Worm (Caenorhabditis elegans): ENCODE results near the gene clec-234.
"Not testable (repeated sequence)": the region's sequence is repeated elsewhere in the genome, so short reads cannot be mapped to it uniquely, and the experiment has no call there.

The clec-234 gene

ce11 chrV:16399388-16399787 lies 34.0 kb downstream of the clec-234 start, which contains the start of gene sre-36:
Gene sre-36, plus strand, starts transcription at chrV:16399688.
- no peak for TF ChIP-seq him-1 (tag; optimal IDR thresholded peaks at IDR 0.05)

- TF ChIP-seq dao-5 (tag; optimal IDR thresholded peaks at IDR 0.05), result no peak
- no peak for TF ChIP-seq him-1 (tag; optimal IDR thresholded peaks at IDR 0.05)
- TF ChIP-seq W03F9.2 (tag; optimal IDR thresholded peaks at IDR 0.05), result no peak
These were observed 37.6 kb downstream of the clec-234 start, which contains the start of gene F13A7.12 for ce11 chrV:16395739-16396138. Gene F13A7.12, plus strand, starts transcription at chrV:16396039.

- TF ChIP-seq W03F9.2 (tag; optimal IDR thresholded peaks at IDR 0.05), result no peak
- TF ChIP-seq him-1 (tag; optimal IDR thresholded peaks at IDR 0.05), result no peak
- TF ChIP-seq dao-5 (tag; optimal IDR thresholded peaks at IDR 0.05), result no peak
These were observed 38.2 kb downstream of the clec-234 start, which contains the start of gene F13A7.11 for ce11 chrV:16395131-16395530. Gene F13A7.11, minus strand, starts transcription at chrV:16395304.

- TF ChIP-seq W03F9.2 (tag; optimal IDR thresholded peaks at IDR 0.05) (no peak), dao-5 (tag; optimal IDR thresholded peaks at IDR 0.05) (no peak), him-1 (tag; optimal IDR thresholded peaks at IDR 0.05) (no peak)
These were observed 39.6 kb downstream of the clec-234 start, which contains the start of gene srd-63 for ce11 chrV:16393728-16394127. Gene srd-63, minus strand, starts transcription at chrV:16393828.

ce11 chrV:16390655-16391054 lies 42.7 kb downstream of the clec-234 start, which contains the start of gene gst-44:
Gene gst-44, plus strand, starts transcription at chrV:16390891.
- TF ChIP-seq him-1 (tag; optimal IDR thresholded peaks at IDR 0.05) (no peak), dao-5 (tag; optimal IDR thresholded peaks at IDR 0.05) (no peak), W03F9.2 (tag; optimal IDR thresholded peaks at IDR 0.05) (no peak)

ce11 chrV:16388268-16388667 lies 45.1 kb downstream of the clec-234 start, which contains the start of gene sri-65:
Gene sri-65, minus strand, starts transcription at chrV:16388368.
- TF ChIP-seq him-1 (tag; optimal IDR thresholded peaks at IDR 0.05) (no peak), W03F9.2 (tag; optimal IDR thresholded peaks at IDR 0.05) (no peak), dao-5 (tag; optimal IDR thresholded peaks at IDR 0.05) (no peak)

ce11 chrV:16383729-16384128 lies 49.6 kb downstream of the clec-234 start, which contains the start of gene F13A7.7:
Gene F13A7.7, minus strand, starts transcription at chrV:16383829.
- not testable (repeated sequence) for TF ChIP-seq him-1, dao-5, W03F9.2 (tag; optimal IDR thresholded peaks at IDR 0.05)

ce11 chrV:16382949-16383348 lies 50.4 kb downstream of the clec-234 start:
- no peak for TF ChIP-seq him-1 (tag; optimal IDR thresholded peaks at IDR 0.05)

Measured in whole organism, L4/young adult.